Worm (Caenorhabditis elegans) whole organism, L4 larva: Measurements from ENCODE around the gene ins-3.

Source experiments
- aha-1 ChIP-seq: fragments of 150-350 bp; peaks from one replicate; lab custom pipeline; 2014; ENCODE audit warnings: missing biosample characterization, missing genetic modification characterization
- ceh-20 ChIP-seq: fragments of 200-800 bp; sonication (Bioruptor generic); IDR thresholded peaks from 2 replicates; pipeline ENCODE4 v1.3.6; 2022; ENCODE audit warnings: missing genetic modification reagents, missing genetic modification characterization, missing compliant biosample characterization
- ceh-44 ChIP-seq: fragments of 200-800 bp; sonication (Bioruptor generic); IDR thresholded peaks from 2 replicates; pipeline ENCODE4 v1.3.6; 2022; ENCODE audit warnings: missing genetic modification reagents, missing genetic modification characterization, missing compliant biosample characterization
- ceh-62 ChIP-seq: sonication (generic microtip); optimal IDR thresholded peaks from 2 replicates; lab custom pipeline; 2017; ENCODE audit warnings: missing biosample characterization, missing genetic modification characterization
- ceh-82 ChIP-seq: sonication (generic microtip); optimal IDR thresholded peaks from 2 replicates; lab custom pipeline; 2017; ENCODE audit warnings: missing biosample characterization, missing genetic modification characterization
- ces-1 ChIP-seq: fragments of 150-350 bp; sonication (generic microtip); optimal IDR thresholded peaks from 4 replicates; lab custom pipeline; 2014; ENCODE audit warnings: missing biosample characterization, missing genetic modification reagents, missing genetic modification characterization
- ctbp-1 ChIP-seq: fragments of 200-800 bp; sonication (Bioruptor generic); IDR thresholded peaks from 2 replicates; pipeline ENCODE4 v1.3.6; 2022; ENCODE audit warnings: missing genetic modification reagents, missing genetic modification characterization, missing compliant biosample characterization
- daf-8 ChIP-seq: fragments of 200-800 bp; sonication (Bioruptor generic); IDR thresholded peaks from 2 replicates; pipeline ENCODE4 v1.3.6; 2022; ENCODE audit warnings: missing genetic modification characterization, missing compliant biosample characterization
- dmd-9 ChIP-seq: fragments of 200-800 bp; sonication (Bioruptor generic); IDR thresholded peaks from 2 replicates; pipeline ENCODE4 v1.3.6; 2022; ENCODE audit warnings: missing genetic modification reagents, missing genetic modification characterization, missing compliant biosample characterization
- duxl-1 ChIP-seq: sonication (generic microtip); optimal IDR thresholded peaks from 2 replicates; lab custom pipeline; 2016; ENCODE audit warnings: mild to moderate bottlenecking, missing genetic modification characterization, moderate library complexity, missing compliant biosample characterization; ENCODE audit not compliant: poor library complexity
- fkh-10 ChIP-seq: fragments of 150-350 bp; optimal IDR thresholded peaks from 2 replicates; lab custom pipeline; 2014; ENCODE audit warnings: missing biosample characterization, missing genetic modification reagents, missing genetic modification characterization
- fos-1 ChIP-seq: fragments of 150-350 bp; optimal IDR thresholded peaks from 2 replicates; lab custom pipeline; 2014; ENCODE audit warnings: missing biosample characterization, missing genetic modification characterization
- hlh-30 ChIP-seq: sonication (generic microtip); optimal IDR thresholded peaks from 2 replicates; lab custom pipeline; 2017; ENCODE audit warnings: antibody characterized with exemption, mild to moderate bottlenecking, missing genetic modification characterization, missing compliant biosample characterization; ENCODE audit not compliant: insufficient read depth
- hmg-1.1 ChIP-seq: fragments of 200-800 bp; sonication (Bioruptor generic); IDR thresholded peaks from 2 replicates; pipeline ENCODE4 v1.3.6; 2022; ENCODE audit warnings: missing genetic modification reagents, missing genetic modification characterization, missing compliant biosample characterization
- lim-7 ChIP-seq: fragments of 200-800 bp; sonication (Bioruptor generic); IDR thresholded peaks from 2 replicates; pipeline ENCODE4 v1.3.6; 2022; ENCODE audit warnings: missing genetic modification characterization, missing compliant biosample characterization
- lin-1 ChIP-seq: fragments of 200-800 bp; sonication (Bioruptor generic); IDR thresholded peaks from 2 replicates; pipeline ENCODE4 v1.3.6; 2022; ENCODE audit warnings: missing genetic modification reagents, missing genetic modification characterization, missing compliant biosample characterization
- lin-13 ChIP-seq: fragments of 150-350 bp; optimal IDR thresholded peaks from 2 replicates; lab custom pipeline; 2014; ENCODE audit warnings: missing biosample characterization, missing genetic modification reagents, missing genetic modification characterization
- lsy-2 ChIP-seq, 2 experiments: fragments of 150-350 bp in 1 of 2; sonication (generic microtip) in 1 of 2; optimal IDR thresholded peaks; 2 replicates each; lab custom pipeline; 2014 to 2017; ENCODE audit warnings: missing biosample characterization in 2 of 2, missing genetic modification characterization in 2 of 2
- madf-9 ChIP-seq: fragments of 200-800 bp; sonication (Bioruptor generic); conservative IDR thresholded peaks from 2 replicates; pipeline ENCODE4 v1.3.6; 2022; ENCODE audit warnings: missing genetic modification reagents, missing genetic modification characterization, missing compliant biosample characterization
- mep-1 ChIP-seq: fragments of 150-350 bp; sonication (generic microtip); optimal IDR thresholded peaks from 3 replicates; lab custom pipeline; 2014; ENCODE audit warnings: missing biosample characterization, missing genetic modification characterization
- mes-2 ChIP-seq: sonication (generic microtip); optimal IDR thresholded peaks from 2 replicates; lab custom pipeline; 2016; ENCODE audit warnings: missing genotype, mild to moderate bottlenecking, missing genetic modification characterization, missing compliant biosample characterization; ENCODE audit not compliant: poor library complexity, severe bottlenecking
- nhr-11 ChIP-seq: fragments of 150-350 bp; optimal IDR thresholded peaks from 2 replicates; lab custom pipeline; 2014; ENCODE audit warnings: missing biosample characterization, missing genetic modification characterization
- nhr-237 ChIP-seq: sonication (generic microtip); optimal IDR thresholded peaks from 2 replicates; lab custom pipeline; 2017; ENCODE audit warnings: missing biosample characterization, missing genetic modification characterization
- nhr-28 ChIP-seq: fragments of 150-350 bp; optimal IDR thresholded peaks from 2 replicates; lab custom pipeline; 2014; ENCODE audit warnings: missing biosample characterization, missing genetic modification characterization
- nhr-41 ChIP-seq: fragments of 200-800 bp; sonication (Bioruptor generic); IDR thresholded peaks from 2 replicates; pipeline ENCODE4 v1.3.6; 2022; ENCODE audit warnings: missing genetic modification reagents, missing genetic modification characterization, missing compliant biosample characterization
- nhr-42 ChIP-seq: fragments of 200-800 bp; sonication (Bioruptor generic); IDR thresholded peaks from 2 replicates; pipeline ENCODE4 v1.3.6; 2022; ENCODE audit warnings: missing genetic modification characterization, missing compliant biosample characterization
- nhr-6 ChIP-seq: fragments of 150-350 bp; optimal IDR thresholded peaks from 2 replicates; lab custom pipeline; 2014; ENCODE audit warnings: missing biosample characterization, missing genetic modification characterization
- pqm-1 ChIP-seq: sonication (generic microtip); optimal IDR thresholded peaks from 2 replicates; lab custom pipeline; 2017; ENCODE audit warnings: missing biosample characterization, missing genetic modification characterization
- saeg-2 ChIP-seq: fragments of 200-800 bp; sonication (Bioruptor generic); IDR thresholded peaks from 2 replicates; pipeline ENCODE4 v1.3.6; 2022; ENCODE audit warnings: missing genetic modification reagents, missing genetic modification characterization, missing compliant biosample characterization
- sdz-12 ChIP-seq: fragments of 200-800 bp; sonication (Bioruptor generic); optimal IDR thresholded peaks from 2 replicates; lab custom pipeline; 2018; ENCODE audit warnings: mild to moderate bottlenecking, missing genetic modification characterization, missing compliant biosample characterization
- unc-39 ChIP-seq: sonication (generic microtip); optimal IDR thresholded peaks from 2 replicates; lab custom pipeline; 2017; ENCODE audit warnings: missing biosample characterization, missing genetic modification characterization
- unc-62 ChIP-seq, 3 experiments: fragments of 150-350 bp in 1 of 3; sonication (generic microtip); optimal IDR thresholded peaks in 2 of 3; peaks in 1 of 3; 1 replicate in 1 of 3; 2 replicates in 2 of 3; lab custom pipeline; 2014 to 2017; ENCODE audit warnings: missing biosample characterization in 3 of 3, missing genetic modification characterization in 3 of 3, missing genetic modification reagents in 3 of 3, missing genotype in 1 of 3
- zfp-3 ChIP-seq: fragments of 200-800 bp; sonication (Bioruptor generic); conservative IDR thresholded peaks from 2 replicates; pipeline ENCODE4 v1.3.6; 2022; ENCODE audit warnings: missing genetic modification reagents, missing genetic modification characterization, missing compliant biosample characterization
- ztf-11 ChIP-seq: fragments of 150-350 bp; optimal IDR thresholded peaks from 2 replicates; lab custom pipeline; 2014; ENCODE audit warnings: missing biosample characterization, missing genetic modification characterization

Gene ins-3

ce11 chrII:5988224-5988623, 2.3 kb downstream of the ins-3 start, which contains the start of gene ins-2:
Gene ins-2 (plus strand): TSS chrII:5988524.
- TF ChIP-seq nhr-237 (no peak), ceh-44 (no peak), unc-62 (GFP tag; optimal IDR thresholded peaks at IDR 0.05 in 1 of 2; lab: Kevin White, UChicago) (peak in 1 of 2 experiments; percentile 80), unc-62 (tag; optimal IDR thresholded peaks at IDR 0.05; lab: Kevin White, UChicago) (no peak), fos-1 (tag; lab: Kevin White, UChicago) (no peak)

ce11 chrII:5974878-5975277, 15.7 kb downstream of the ins-3 start, which contains the start of gene B0034.5:
Gene B0034.5 (minus strand): TSS chrII:5974978.
- TF ChIP-seq lin-13 (GFP tag; lab: Kevin White, UChicago), result no peak
- no peak for TF ChIP-seq pqm-1 (tag; lab: Kevin White, UChicago)
- TF ChIP-seq daf-8, result no peak
- TF ChIP-seq nhr-11 (tag; lab: Kevin White, UChicago), result no peak
- no peak for TF ChIP-seq nhr-237
- no peak for TF ChIP-seq sdz-12 (GFP tag; lab: Kevin White, UChicago)
- TF ChIP-seq lin-1, result no peak
- no peak for TF ChIP-seq ztf-11
- TF ChIP-seq unc-62 (GFP tag; optimal IDR thresholded peaks at IDR 0.05 in 1 of 2; lab: Kevin White, UChicago), result no peak
- no peak for TF ChIP-seq unc-62 (tag; optimal IDR thresholded peaks at IDR 0.05; lab: Kevin White, UChicago)
- TF ChIP-seq, all 104 proteins: peak for 0

ce11 chrII:5969303-5969702, 21.3 kb downstream of the ins-3 start, which contains the start of gene B0034.4:
Gene B0034.4 (minus strand): TSS chrII:5969531.
- TF ChIP-seq unc-62 (GFP tag; optimal IDR thresholded peaks at IDR 0.05 in 1 of 2; lab: Kevin White, UChicago) (peak in 1 of 2 experiments; percentile 96), unc-62 (tag; optimal IDR thresholded peaks at IDR 0.05; lab: Kevin White, UChicago) (no peak), ces-1 (GFP tag; lab: Kevin White, UChicago) (no peak), aha-1 (peak; percentile 59)

- no peak for TF ChIP-seq dmd-9 (GFP tag; lab: Robert Waterston, UW)
- TF ChIP-seq ctbp-1 (GFP tag; lab: Robert Waterston, UW), result no peak
- no peak for TF ChIP-seq nhr-42 (GFP tag; lab: Robert Waterston, UW)
- no peak for TF ChIP-seq mes-2 (tag; lab: Kevin White, UChicago)
- TF ChIP-seq nhr-28 (tag; lab: Kevin White, UChicago), result no peak
- no peak for TF ChIP-seq duxl-1 (tag; lab: Kevin White, UChicago)
- no peak for TF ChIP-seq madf-9
- no peak for TF ChIP-seq nhr-41 (GFP tag; lab: Robert Waterston, UW)
- no peak for TF ChIP-seq saeg-2 (GFP tag; lab: Robert Waterston, UW)
- no peak for TF ChIP-seq lim-7 (GFP tag; lab: Robert Waterston, UW)
- no peak for TF ChIP-seq zfp-3 (GFP tag; lab: Robert Waterston, UW)
These were observed 22.5 kb downstream of the ins-3 start, which contains the start of gene B0034.1 for ce11 chrII:5968037-5968436. Gene B0034.1 (plus strand): TSS chrII:5968337.

- TF ChIP-seq unc-39 (tag; lab: Kevin White, UChicago), result no peak
- peak; percentile 24 for TF ChIP-seq fkh-10 (GFP tag; lab: Kevin White, UChicago)
- TF ChIP-seq aha-1, result peak; percentile 9
- TF ChIP-seq ceh-82, result no peak
- TF ChIP-seq lsy-2 (tag; optimal IDR thresholded peaks at IDR 0.05; lab: Kevin White, UChicago), result peak in 1 of 2 experiments; percentile 44
- no peak for TF ChIP-seq nhr-6
- TF ChIP-seq unc-62 (GFP tag; optimal IDR thresholded peaks at IDR 0.05 in 1 of 2; lab: Kevin White, UChicago), result peak in 1 of 2 experiments; percentile 37
- TF ChIP-seq unc-62 (tag; optimal IDR thresholded peaks at IDR 0.05; lab: Kevin White, UChicago), result no peak
- TF ChIP-seq ceh-20 (GFP tag; lab: Robert Waterston, UW), result no peak
- TF ChIP-seq mep-1, result peak; percentile 4
- peak; percentile 31; the same call in 1 of the 2 replicates for TF ChIP-seq hmg-1.1 (GFP tag; lab: Robert Waterston, UW)
- peak; percentile 7 for TF ChIP-seq hlh-30
- no peak for TF ChIP-seq ceh-62 (tag; lab: Kevin White, UChicago)
These were observed 23.9 kb downstream of the ins-3 start for ce11 chrII:5966637-5967036.
